Worm (Caenorhabditis elegans): ENCODE measurements around the gene cpt-2.

- peak; percentile 20 for TF ChIP-seq aly-2 (tag; optimal IDR thresholded peaks at IDR 0.05)
- TF ChIP-seq tbx-2 (tag; optimal IDR thresholded peaks at IDR 0.05) = peak; percentile 49
- TF ChIP-seq ceh-9 (tag; optimal IDR thresholded peaks at IDR 0.05) = no peak
- TF ChIP-seq ZK546.5 (tag; optimal IDR thresholded peaks at IDR 0.05) = peak; percentile 46
- no peak for TF ChIP-seq snpc-4 (tag; optimal IDR thresholded peaks at IDR 0.05)
- no peak for TF ChIP-seq fos-1 (tag; optimal IDR thresholded peaks at IDR 0.05)
- peak; percentile 17 for TF ChIP-seq nhr-12 (tag; optimal IDR thresholded peaks at IDR 0.05)
These were observed 32.4 kb upstream of the cpt-2 start, which contains the start of gene pigq-1 for ce11 chrIV:11146962-11147470.

Data from whole organism, L3 larva.